Fruit fly (Drosophila melanogaster): ENCODE results near the gene nAChRbeta3.

Gene nAChRbeta3

DNA sequence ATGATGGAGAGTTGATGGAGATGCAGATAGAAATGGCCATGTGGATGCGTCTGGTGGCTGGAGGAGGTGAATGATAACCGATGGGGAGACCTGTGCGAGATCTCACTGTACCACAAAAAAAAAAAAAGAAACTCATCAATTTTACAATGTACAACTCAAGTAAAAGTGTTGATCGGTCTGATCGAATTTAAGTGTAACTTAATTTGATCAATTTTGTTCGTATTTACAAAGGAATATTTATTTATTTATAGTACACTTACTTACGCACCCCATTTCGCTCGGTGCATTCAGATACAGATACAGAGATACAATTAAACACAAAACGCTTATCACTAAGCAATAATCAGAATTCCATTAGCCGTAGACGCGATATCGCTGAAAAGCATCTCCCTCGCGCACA lies 22.2 kb upstream of the nAChRbeta3 start (continued):
- TF ChIP-seq pum (GFP tag; optimal IDR thresholded peaks at IDR 0.05) (peak; percentile 45), trem (tag; optimal IDR thresholded peaks at IDR 0.05) (peak; percentile 20), disco-r (GFP tag; optimal IDR thresholded peaks at IDR 0.05) (peak; percentile 18), vvl (GFP tag; IDR thresholded peaks at IDR 0.05) (peak; percentile 61), CG14710 (tag; optimal IDR thresholded peaks at IDR 0.05) (peak; percentile 45), CG32772 (GFP tag; IDR thresholded peaks at IDR 0.05) (peak; percentile 48; the same call in 1 of the 2 replicates), CG12659 (GFP tag; optimal IDR thresholded peaks at IDR 0.05) (peak; percentile 28), NFAT (GFP tag; IDR thresholded peaks at IDR 0.05) (no peak), mirr (GFP tag; optimal IDR thresholded peaks at IDR 0.05) (no peak), nmo (GFP tag; optimal IDR thresholded peaks at IDR 0.05) (peak; percentile 74), Sox102F (GFP tag; optimal IDR thresholded peaks at IDR 0.05) (peak; percentile 70), cas (GFP tag; IDR thresholded peaks at IDR 0.05) (no peak), nom (GFP tag; optimal IDR thresholded peaks at IDR 0.05) (no peak), CG31388 (GFP tag; optimal IDR thresholded peaks at IDR 0.05) (no peak), CG3726 (GFP tag; IDR thresholded peaks at IDR 0.05) (peak; percentile 42; the same call in 1 of the 3 replicates), row (GFP tag; IDR thresholded peaks at IDR 0.05) (peak; percentile 62; the same call in 2 of the 3 replicates), Lhr (GFP tag; optimal IDR thresholded peaks at IDR 0.05) (peak; percentile 43), seq (GFP tag; IDR thresholded peaks at IDR 0.05) (0 out of 2 replicates have a peak, but pooled peaks have one; percentile 29), Hr51 (GFP tag; optimal IDR thresholded peaks at IDR 0.05) (peak in 1 of 2 experiments; percentile 39), Nf-YA (GFP tag; IDR thresholded peaks at IDR 0.05) (peak; percentile 34; the same call in 1 of the 2 replicates), Atf3 (GFP tag; optimal IDR thresholded peaks at IDR 0.05) (no peak), Abd-B (GFP tag; optimal IDR thresholded peaks at IDR 0.05) (peak; percentile 4), HHEX (GFP tag; optimal IDR thresholded peaks at IDR 0.05) (peak; percentile 50), ab (GFP tag; optimal IDR thresholded peaks at IDR 0.05) (no peak), gt (GFP tag; IDR thresholded peaks at IDR 0.05) (peak; percentile 10; the same call in 1 of the 2 replicates), ap (GFP tag; IDR thresholded peaks at IDR 0.05) (peak; percentile 48; the same call in 1 of the 2 replicates), CG17385 (GFP tag; optimal IDR thresholded peaks at IDR 0.05) (peak; percentile 16), CG11093 (GFP tag; IDR thresholded peaks at IDR 0.05) (peak; percentile 35; the same call in 1 of the 3 replicates), Spps (tag; optimal IDR thresholded peaks at IDR 0.05) (peak; percentile 53), CG3163 (GFP tag; optimal IDR thresholded peaks at IDR 0.05) (no peak), CG2875 (GFP tag; optimal IDR thresholded peaks at IDR 0.05) (peak; percentile 55), Xrp1 (GFP tag; IDR thresholded peaks at IDR 0.05) (peak; percentile 75), oc (tag; optimal IDR thresholded peaks at IDR 0.05) (peak; percentile 3), CG16863 (GFP tag; optimal IDR thresholded peaks at IDR 0.05) (peak; percentile 51), MTF-1 (GFP tag; optimal IDR thresholded peaks at IDR 0.05; ENCODE audit: borderline replicate concordance) (peak; percentile 36), sens (GFP tag) (peak; percentile 91), lola (GFP tag; optimal IDR thresholded peaks at IDR 0.05) (peak in 1 of 3 experiments; percentile 66), Ssrp (tag; optimal IDR thresholded peaks at IDR 0.05) (peak; percentile 65), ara (GFP tag; IDR thresholded peaks at IDR 0.05) (peak; percentile 65; the same call in 1 of the 2 replicates), CG4404 (GFP tag; IDR thresholded peaks at IDR 0.05) (peak; percentile 53), CG17328 (GFP tag; IDR thresholded peaks at IDR 0.05) (peak; percentile 61), CG12391 (tag; optimal IDR thresholded peaks at IDR 0.05) (peak; percentile 58), HLH3B (GFP tag; IDR thresholded peaks at IDR 0.05) (peak; percentile 48; the same call in 1 of the 2 replicates), dmrt11E (tag; optimal IDR thresholded peaks at IDR 0.05) (peak; percentile 82), CG16813 (GFP tag; IDR thresholded peaks at IDR 0.05; ENCODE audit: partially characterized antibody) (no peak), B-H2 (GFP tag; optimal IDR thresholded peaks at IDR 0.05) (no peak), dysf (GFP tag; IDR thresholded peaks at IDR 0.05) (peak; percentile 40; the same call in 1 of the 3 replicates), CG1603 (tag; optimal IDR thresholded peaks at IDR 0.05) (peak; percentile 45), CG12071 (GFP tag; optimal IDR thresholded peaks at IDR 0.05) (no peak), Max (GFP tag; optimal IDR thresholded peaks at IDR 0.05) (peak; percentile 24)

All from whole organism, embryonic.